Worm (Caenorhabditis elegans) whole organism, L1 larva: ENCODE data around the gene C50C3.12.

ENCODE experiments used
- C34B4.2 ChIP-seq: sonication (generic microtip); optimal IDR thresholded peaks from 2 replicates; lab custom pipeline; 2017; ENCODE audit warnings: mild to moderate bottlenecking, missing genetic modification characterization, missing compliant biosample characterization
- ceh-63 ChIP-seq: fragments of 200-800 bp; sonication (Bioruptor generic); optimal IDR thresholded peaks from 2 replicates; lab custom pipeline; 2018; ENCODE audit warnings: mild to moderate bottlenecking, missing genetic modification characterization, missing compliant biosample characterization
- ceh-90 ChIP-seq: sonication (generic microtip); optimal IDR thresholded peaks from 2 replicates; lab custom pipeline; 2016; ENCODE audit warnings: missing genetic modification characterization, missing compliant biosample characterization
- ces-1 ChIP-seq: fragments of 150-350 bp; optimal IDR thresholded peaks from 2 replicates; lab custom pipeline; 2014; ENCODE audit warnings: missing biosample characterization, missing genetic modification reagents, missing genetic modification characterization
- egl-13 ChIP-seq: sonication (generic microtip); optimal IDR thresholded peaks from 2 replicates; lab custom pipeline; 2016; ENCODE audit warnings: missing genotype, missing genetic modification reagents, missing genetic modification characterization, missing compliant biosample characterization
- elt-3 ChIP-seq, 6 experiments: fragments of 150-350 bp in 1 of 6; sonication (generic microtip); optimal IDR thresholded peaks; 2 replicates each; lab custom pipeline; 2017 to 2018; ENCODE audit warnings: missing biosample characterization in 6 of 6, missing genetic modification characterization in 6 of 6, inconsistent platforms in 1 of 6
- fkh-4 ChIP-seq: sonication (generic microtip); optimal IDR thresholded peaks from 2 replicates; lab custom pipeline; 2016; ENCODE audit warnings: missing compliant biosample characterization, missing genetic modification characterization, borderline replicate concordance
- fkh-8 ChIP-seq: sonication (generic microtip); optimal IDR thresholded peaks from 2 replicates; lab custom pipeline; 2016; ENCODE audit warnings: mild to moderate bottlenecking, missing genetic modification characterization, missing compliant biosample characterization
- hpl-2 ChIP-seq: fragments of 150-350 bp; optimal IDR thresholded peaks from 2 replicates; lab custom pipeline; 2014; ENCODE audit warnings: missing biosample characterization, missing genetic modification reagents, missing genetic modification characterization
- jun-1 ChIP-seq: fragments of 150-350 bp; optimal IDR thresholded peaks from 2 replicates; lab custom pipeline; 2014; ENCODE audit warnings: missing biosample characterization, missing genetic modification reagents, missing genetic modification characterization
- lin-14 ChIP-seq: fragments of 200-800 bp; sonication (Bioruptor generic); optimal IDR thresholded peaks from 2 replicates; lab custom pipeline; 2018; ENCODE audit warnings: mild to moderate bottlenecking, missing genetic modification characterization, moderate library complexity, missing compliant biosample characterization
- lin-39 ChIP-seq: fragments of 150-350 bp; optimal IDR thresholded peaks from 2 replicates; lab custom pipeline; 2014; ENCODE audit warnings: missing biosample characterization, missing genetic modification reagents, missing genetic modification characterization
- lsy-2 ChIP-seq, 2 experiments: fragments of 150-350 bp; optimal IDR thresholded peaks; 2 replicates each; lab custom pipeline; 2014; ENCODE audit warnings: missing biosample characterization in 2 of 2, missing genetic modification characterization in 2 of 2
- mab-9 ChIP-seq: fragments of 200-800 bp; sonication (Bioruptor generic); IDR thresholded peaks from 2 replicates; pipeline ENCODE4 v1.3.6; 2022; ENCODE audit warnings: missing genetic modification reagents, missing genetic modification characterization, missing compliant biosample characterization
- mef-2 ChIP-seq: fragments of 150-350 bp; optimal IDR thresholded peaks from 2 replicates; lab custom pipeline; 2014; ENCODE audit warnings: missing biosample characterization, missing genetic modification characterization
- mep-1 ChIP-seq: fragments of 150-350 bp; optimal IDR thresholded peaks from 2 replicates; lab custom pipeline; 2014; ENCODE audit warnings: missing biosample characterization, missing genetic modification characterization
- nhr-12 ChIP-seq: sonication (generic microtip); optimal IDR thresholded peaks from 2 replicates; lab custom pipeline; 2017; ENCODE audit warnings: missing biosample characterization, missing genetic modification characterization
- nhr-47 ChIP-seq: sonication (generic microtip); optimal IDR thresholded peaks from 2 replicates; lab custom pipeline; 2016; ENCODE audit warnings: mild to moderate bottlenecking, missing genetic modification characterization, moderate library complexity, missing compliant biosample characterization
- nhr-76 ChIP-seq: sonication (generic microtip); optimal IDR thresholded peaks from 2 replicates; lab custom pipeline; 2017; ENCODE audit warnings: missing biosample characterization, missing genetic modification characterization
- nhr-77 ChIP-seq: fragments of 150-350 bp; optimal IDR thresholded peaks from 2 replicates; lab custom pipeline; 2014; ENCODE audit warnings: missing biosample characterization, missing genetic modification characterization
- nhr-84 ChIP-seq: sonication (generic microtip); optimal IDR thresholded peaks from 2 replicates; lab custom pipeline; 2017; ENCODE audit warnings: missing biosample characterization, missing genetic modification characterization
- nhr-85 ChIP-seq: sonication (generic microtip); peaks from one replicate; lab custom pipeline; 2016; ENCODE audit warnings: missing genetic modification characterization, inconsistent platforms, missing compliant biosample characterization
- pax-3 ChIP-seq: fragments of 200-800 bp; sonication (Bioruptor generic); optimal IDR thresholded peaks from 2 replicates; lab custom pipeline; 2018; ENCODE audit warnings: mild to moderate bottlenecking, missing genetic modification characterization, moderate library complexity, missing compliant biosample characterization
- rnt-1 ChIP-seq: sonication (generic microtip); optimal IDR thresholded peaks from 2 replicates; lab custom pipeline; 2016; ENCODE audit warnings: mild to moderate bottlenecking, missing genetic modification characterization, moderate library complexity, missing compliant biosample characterization
- skn-1 ChIP-seq: fragments of 150-350 bp; optimal IDR thresholded peaks from 2 replicates; lab custom pipeline; 2014; ENCODE audit warnings: missing biosample characterization, missing genetic modification characterization
- snpc-4 ChIP-seq: fragments of 150-350 bp; optimal IDR thresholded peaks from 2 replicates; lab custom pipeline; 2014; ENCODE audit warnings: missing biosample characterization, missing genetic modification characterization
- sox-4 ChIP-seq: sonication (generic microtip); optimal IDR thresholded peaks from 2 replicates; lab custom pipeline; 2016; ENCODE audit warnings: missing genetic modification characterization, missing compliant biosample characterization
- tlp-1 ChIP-seq: fragments of 150-350 bp; optimal IDR thresholded peaks from 2 replicates; lab custom pipeline; 2014; ENCODE audit warnings: missing biosample characterization, missing genetic modification characterization
- unc-30 ChIP-seq: sonication (generic microtip); optimal IDR thresholded peaks from 2 replicates; lab custom pipeline; 2017; ENCODE audit warnings: missing biosample characterization, missing genetic modification characterization
- unc-62 ChIP-seq: fragments of 150-350 bp; optimal IDR thresholded peaks from 2 replicates; lab custom pipeline; 2014; ENCODE audit warnings: missing biosample characterization, missing genetic modification reagents, missing genetic modification characterization
- unc-86 ChIP-seq: sonication (generic microtip); optimal IDR thresholded peaks from 2 replicates; lab custom pipeline; 2016; ENCODE audit warnings: missing genetic modification characterization, missing compliant biosample characterization
- unc-98 ChIP-seq: fragments of 200-800 bp; sonication (Bioruptor generic); IDR thresholded peaks from 2 replicates; pipeline ENCODE4 v1.3.6; 2022; ENCODE audit warnings: missing genetic modification characterization, missing compliant biosample characterization
- zag-1 ChIP-seq: fragments of 150-350 bp; optimal IDR thresholded peaks from 2 replicates; lab custom pipeline; 2014; ENCODE audit warnings: missing biosample characterization, missing genetic modification characterization
- zip-4 ChIP-seq: fragments of 200-800 bp; sonication (Bioruptor generic); optimal IDR thresholded peaks from 2 replicates; lab custom pipeline; 2018; ENCODE audit warnings: mild to moderate bottlenecking, missing genetic modification characterization, moderate library complexity, missing compliant biosample characterization
- ztf-11 ChIP-seq, 2 experiments: sonication (generic microtip); optimal IDR thresholded peaks; 2 replicates each; lab custom pipeline; 2016 to 2017; ENCODE audit warnings: missing genetic modification characterization in 2 of 2, missing biosample characterization in 1 of 2, missing compliant biosample characterization in 1 of 2

Gene C50C3.12

DNA sequence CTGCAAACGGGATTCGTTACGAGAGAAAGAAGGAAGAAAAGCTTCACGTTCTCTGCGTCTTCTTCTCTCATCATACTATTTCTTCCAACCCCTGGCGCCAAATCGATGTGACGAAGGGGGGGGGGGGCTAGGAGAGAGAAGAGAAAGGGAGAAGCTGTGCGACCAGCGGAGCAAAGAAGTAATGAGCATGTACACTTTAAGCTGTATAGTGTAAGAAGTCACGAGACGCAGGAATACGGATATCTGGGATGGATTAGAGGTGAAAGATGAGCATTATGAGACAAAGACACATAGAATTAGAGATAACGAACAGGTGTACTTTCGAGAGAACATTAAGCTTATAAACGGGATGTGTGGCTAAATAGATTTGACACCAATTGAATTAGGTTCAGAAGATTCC is 25.4 kb downstream of the C50C3.12 start (continued):
- TF ChIP-seq zip-4 (GFP tag; lab: Kevin White, UChicago): no peak
- no peak for TF ChIP-seq nhr-47 (tag; lab: Kevin White, UChicago)
- TF ChIP-seq unc-86 (tag; lab: Kevin White, UChicago): peak; percentile 60
- TF ChIP-seq ces-1: no peak
- no peak for TF ChIP-seq nhr-77 (tag; lab: Kevin White, UChicago)
- TF ChIP-seq skn-1 (tag; lab: Kevin White, UChicago): peak; percentile 42
- no peak for TF ChIP-seq ceh-63 (GFP tag; lab: Kevin White, UChicago)
- no peak for TF ChIP-seq hpl-2 (GFP tag; lab: Kevin White, UChicago)

DNA sequence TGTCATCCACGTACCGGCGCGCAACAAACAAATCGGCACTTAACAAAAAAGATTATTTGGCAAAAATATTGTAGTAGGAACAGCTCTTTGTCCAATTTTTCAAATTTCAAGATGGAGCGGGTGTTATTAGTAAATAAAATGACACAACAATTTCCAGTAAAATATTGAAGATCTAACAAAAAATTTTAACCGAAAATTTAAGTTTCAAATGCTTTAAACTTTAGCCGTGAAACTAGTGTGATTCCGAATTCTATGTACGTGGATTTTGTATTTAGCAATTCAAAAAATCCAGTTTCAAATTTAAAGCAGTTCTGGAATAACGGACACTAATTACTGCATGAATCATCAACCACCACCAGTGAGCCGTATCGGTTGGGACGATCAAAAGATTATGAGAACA is 26.4 kb downstream of the C50C3.12 start, which contains the start of gene snb-5:
TSS of gene snb-5 (plus strand) at position 301 of the 400 bp plus-strand sequence.
- TF ChIP-seq zip-4 (GFP tag; lab: Kevin White, UChicago) (no peak), snpc-4 (tag; lab: Kevin White, UChicago) (no peak), mep-1 (tag; lab: Kevin White, UChicago) (no peak), tlp-1 (tag; lab: Kevin White, UChicago) (no peak), sox-4 (tag; lab: Kevin White, UChicago) (no peak), nhr-85 (tag; lab: Kevin White, UChicago) (no peak), C34B4.2 (no peak), unc-62 (GFP tag; lab: Kevin White, UChicago) (no peak), unc-86 (tag; lab: Kevin White, UChicago) (no peak), elt-3 (tag; optimal IDR thresholded peaks at IDR 0.05; lab: Kevin White, UChicago) (no peak), rnt-1 (tag; lab: Kevin White, UChicago) (no peak), nhr-84 (tag; lab: Kevin White, UChicago) (no peak), lin-14 (GFP tag; lab: Kevin White, UChicago) (no peak), nhr-76 (tag; lab: Kevin White, UChicago) (no peak), fkh-8 (tag; lab: Kevin White, UChicago) (no peak), lin-39 (tag; lab: Kevin White, UChicago) (no peak), fkh-4 (tag; lab: Kevin White, UChicago) (no peak), ztf-11 (tag; optimal IDR thresholded peaks at IDR 0.05; lab: Kevin White, UChicago) (no peak), unc-98 (GFP tag; lab: Robert Waterston, UW) (no peak), nhr-12 (tag; lab: Kevin White, UChicago) (no peak)

DNA sequence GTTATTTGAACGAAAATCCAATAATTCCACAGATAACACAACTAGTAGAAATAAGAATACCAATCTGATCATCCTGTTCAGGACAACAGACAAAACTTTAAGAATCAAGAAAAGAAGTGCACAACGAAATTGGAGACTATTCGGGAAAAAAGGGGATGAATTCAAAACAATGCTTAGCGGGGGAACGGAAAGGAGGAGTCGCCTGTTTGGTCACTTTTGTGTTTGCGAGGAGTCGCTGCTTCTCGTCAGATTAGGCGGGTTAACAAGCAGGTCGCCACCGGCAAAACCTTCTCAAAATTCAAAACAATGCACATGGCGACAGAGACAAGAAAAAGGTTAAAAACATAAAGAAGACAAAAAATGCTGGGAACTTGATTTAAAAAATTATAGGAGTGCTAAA is 33.4 kb downstream of the C50C3.12 start, which contains the start of gene C30A5.10:
TSS of gene C30A5.10 (minus strand) at position 101 of the 400 bp plus-strand sequence.
- TF ChIP-seq nhr-12 (tag; lab: Kevin White, UChicago): no peak
- TF ChIP-seq pax-3 (tag; lab: Kevin White, UChicago): no peak
- no peak for TF ChIP-seq jun-1 (tag; lab: Kevin White, UChicago)
- no peak for TF ChIP-seq mab-9 (GFP tag; lab: Robert Waterston, UW)
- TF ChIP-seq mep-1 (tag; lab: Kevin White, UChicago): no peak
- no peak for TF ChIP-seq mef-2
- TF ChIP-seq nhr-77 (tag; lab: Kevin White, UChicago): no peak
- no peak for TF ChIP-seq unc-30
- TF ChIP-seq egl-13 (tag; lab: Kevin White, UChicago): no peak
- TF ChIP-seq unc-86 (tag; lab: Kevin White, UChicago): no peak
- no peak for TF ChIP-seq ceh-90 (tag; lab: Kevin White, UChicago)
- TF ChIP-seq, all 84 proteins: peak for 0

DNA sequence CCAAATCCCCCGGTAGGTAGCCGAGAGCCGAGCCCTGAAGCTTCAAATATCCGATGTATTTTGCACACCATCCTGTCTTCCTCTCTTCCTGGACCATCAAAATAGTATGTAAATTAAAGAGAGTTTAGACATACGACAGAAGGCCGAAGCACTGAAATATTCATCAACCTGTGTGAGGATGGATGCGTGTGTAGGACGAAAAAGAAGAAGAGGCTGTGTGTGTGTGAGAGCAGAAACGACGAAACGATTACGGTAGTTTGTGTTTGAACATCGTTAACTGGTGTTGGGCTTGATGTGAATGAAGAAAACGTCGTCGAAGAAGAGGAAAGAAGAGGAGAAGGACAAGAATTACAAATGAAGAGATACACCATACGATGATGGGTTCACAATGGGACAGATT is 35.2 kb downstream of the C50C3.12 start:
- TF ChIP-seq unc-86 (tag; lab: Kevin White, UChicago): peak; percentile 97
- peak; percentile 36 for TF ChIP-seq egl-13 (tag; lab: Kevin White, UChicago)
- peak; percentile 41 for TF ChIP-seq lin-14 (GFP tag; lab: Kevin White, UChicago)
- no peak for TF ChIP-seq zag-1 (tag; lab: Kevin White, UChicago)
- TF ChIP-seq lsy-2 (tag; optimal IDR thresholded peaks at IDR 0.05; lab: Kevin White, UChicago): peak in 1 of 2 experiments; percentile 61
